Fruit fly (Drosophila melanogaster): ENCODE measurements around the gene Osi9.

DNA sequence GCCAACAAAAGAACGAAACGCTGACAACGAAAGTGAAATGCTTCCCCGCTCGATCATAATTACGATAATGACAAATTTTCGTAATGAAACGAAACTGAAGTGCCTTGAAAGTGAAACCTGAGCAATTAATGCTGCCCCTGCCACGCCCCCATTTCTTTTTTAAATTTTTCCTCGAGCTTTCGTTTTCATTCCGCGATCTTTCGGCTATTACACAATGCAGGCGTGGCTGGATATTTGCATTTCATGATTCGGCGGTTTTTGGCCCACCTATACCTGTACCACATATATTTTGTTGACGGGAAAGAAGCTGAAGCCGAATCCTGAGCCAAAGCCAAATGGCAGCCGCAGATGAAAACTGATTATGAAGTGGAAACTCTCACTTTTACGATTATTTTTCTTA lies 19.7 kb upstream of the Osi9 start:
- TF ChIP-seq CG8478 (optimal IDR thresholded peaks at IDR 0.05) (no peak), CTCF (optimal IDR thresholded peaks at IDR 0.05) (no peak)
